Worm (Caenorhabditis elegans): ENCODE measurements around the gene eco-1.

The eco-1 gene

ce11 chrIII:7381546-7382171 lies 22.8 kb upstream of the eco-1 start, which contains the start of the genes hmg-4 and T20B12.3 (continued):
- TF ChIP-seq nhr-12 (tag; optimal IDR thresholded peaks at IDR 0.05), result no peak
- no peak for TF ChIP-seq nhr-23 (tag; optimal IDR thresholded peaks at IDR 0.05)
- TF ChIP-seq zag-1 (tag; optimal IDR thresholded peaks at IDR 0.05), result no peak
- no peak for TF ChIP-seq blmp-1 (tag; optimal IDR thresholded peaks at IDR 0.05; ENCODE audit: insufficient read depth)
- peak; percentile 70 for TF ChIP-seq C34F6.9 (tag; optimal IDR thresholded peaks at IDR 0.05)

- TF ChIP-seq lin-13 (GFP tag; optimal IDR thresholded peaks at IDR 0.05) (no peak), elt-3 (tag; optimal IDR thresholded peaks at IDR 0.05) (no peak), ztf-4 (tag; optimal IDR thresholded peaks at IDR 0.05) (no peak), ceh-16 (tag; optimal IDR thresholded peaks at IDR 0.05) (no peak), fos-1 (tag; optimal IDR thresholded peaks at IDR 0.05) (no peak), Y55F3AM.14 (GFP tag; optimal IDR thresholded peaks at IDR 0.05) (no peak), nhr-237 (tag; optimal IDR thresholded peaks at IDR 0.05) (no peak), snpc-4 (tag; optimal IDR thresholded peaks at IDR 0.05) (no peak), nhr-77 (tag; optimal IDR thresholded peaks at IDR 0.05) (no peak), mbf-1 (tag; optimal IDR thresholded peaks at IDR 0.05) (no peak), ama-1 (optimal IDR thresholded peaks at IDR 0.05) (no peak), skn-1 (tag; optimal IDR thresholded peaks at IDR 0.05) (no peak), gmeb-1 (tag; optimal IDR thresholded peaks at IDR 0.05) (no peak), lin-39 (tag; optimal IDR thresholded peaks at IDR 0.05) (no peak), ZK546.5 (tag; optimal IDR thresholded peaks at IDR 0.05) (no peak), nhr-11 (tag; optimal IDR thresholded peaks at IDR 0.05) (no peak), C34F6.9 (tag; optimal IDR thresholded peaks at IDR 0.05) (no peak), dmd-4 (tag; optimal IDR thresholded peaks at IDR 0.05) (no peak), egl-27 (tag; optimal IDR thresholded peaks at IDR 0.05) (no peak)
Measured at ce11 chrIII:7380120-7380519, 21.2 kb upstream of the eco-1 start.

- TF ChIP-seq Y55F3AM.14 (GFP tag; optimal IDR thresholded peaks at IDR 0.05) (no peak), unc-55 (GFP tag; optimal IDR thresholded peaks at IDR 0.05) (no peak), elt-1 (tag; optimal IDR thresholded peaks at IDR 0.05) (no peak), nhr-25 (tag; optimal IDR thresholded peaks at IDR 0.05) (no peak), nhr-237 (tag; optimal IDR thresholded peaks at IDR 0.05) (no peak), ztf-1 (GFP tag; conservative IDR thresholded peaks at IDR 0.05) (no peak), sem-4 (tag; optimal IDR thresholded peaks at IDR 0.05) (no peak), sma-9 (GFP tag; optimal IDR thresholded peaks at IDR 0.05) (no peak), sma-9 (tag; optimal IDR thresholded peaks at IDR 0.05) (no peak), nhr-77 (tag; optimal IDR thresholded peaks at IDR 0.05) (no peak), lin-11 (tag; optimal IDR thresholded peaks at IDR 0.05) (no peak), zag-1 (tag; optimal IDR thresholded peaks at IDR 0.05) (no peak), C34F6.9 (tag; optimal IDR thresholded peaks at IDR 0.05) (no peak), nhr-10 (tag; optimal IDR thresholded peaks at IDR 0.05) (no peak), mdl-1 (tag; optimal IDR thresholded peaks at IDR 0.05) (no peak)
Measured at ce11 chrIII:7378945-7379344, 20.1 kb upstream of the eco-1 start, which contains the start of gene T20B12.7. Gene T20B12.7, minus strand, starts transcription at chrIII:7379045.

- TF ChIP-seq zag-1 (tag; optimal IDR thresholded peaks at IDR 0.05) (no peak), peb-1 (tag; optimal IDR thresholded peaks at IDR 0.05) (no peak), nhr-6 (tag; optimal IDR thresholded peaks at IDR 0.05) (no peak), sem-4 (tag; optimal IDR thresholded peaks at IDR 0.05) (no peak), Y55F3AM.14 (GFP tag; optimal IDR thresholded peaks at IDR 0.05) (no peak), ceh-82 (tag; optimal IDR thresholded peaks at IDR 0.05) (no peak), ztf-1 (GFP tag; conservative IDR thresholded peaks at IDR 0.05) (no peak), lin-11 (tag; optimal IDR thresholded peaks at IDR 0.05) (no peak), aly-2 (tag; optimal IDR thresholded peaks at IDR 0.05) (no peak), gmeb-1 (tag; optimal IDR thresholded peaks at IDR 0.05) (no peak), ztf-4 (tag; optimal IDR thresholded peaks at IDR 0.05) (no peak), nhr-21 (tag; optimal IDR thresholded peaks at IDR 0.05) (no peak), sma-3 (GFP tag; optimal IDR thresholded peaks at IDR 0.05) (no peak), ceh-16 (tag; optimal IDR thresholded peaks at IDR 0.05) (no peak), mdl-1 (tag; optimal IDR thresholded peaks at IDR 0.05) (no peak), lin-39 (tag; optimal IDR thresholded peaks at IDR 0.05) (no peak), blmp-1 (tag; optimal IDR thresholded peaks at IDR 0.05; ENCODE audit: insufficient read depth) (no peak), egl-27 (tag; optimal IDR thresholded peaks at IDR 0.05) (no peak), fos-1 (tag; optimal IDR thresholded peaks at IDR 0.05) (no peak), ztf-11 (tag; optimal IDR thresholded peaks at IDR 0.05) (no peak)
Measured at ce11 chrIII:7378522-7378921, 19.6 kb upstream of the eco-1 start.

Measured in whole organism, L2 larva.